Worm (Caenorhabditis elegans) whole organism, young adult: ENCODE measurements around the gene col-107.
"Not testable (repeated sequence)": the region's sequence is repeated elsewhere in the genome, so short reads cannot be mapped to it uniquely, and the experiment has no call there.

Experiments used
- B0019.2 ChIP-seq: fragments of 200-800 bp; sonication (Bioruptor generic); conservative IDR thresholded peaks from 2 replicates; pipeline ENCODE4 v1.3.6; 2022; ENCODE audit warnings: missing genetic modification reagents, missing genetic modification characterization, missing compliant biosample characterization
- C06A6.2 ChIP-seq: fragments of 200-800 bp; sonication (Bioruptor generic); conservative IDR thresholded peaks from 2 replicates; pipeline ENCODE4 v1.3.6; 2022; ENCODE audit warnings: missing genetic modification characterization, missing compliant biosample characterization
- C17E4.6 ChIP-seq: fragments of 200-800 bp; sonication (Bioruptor generic); IDR thresholded peaks from 2 replicates; pipeline ENCODE4 v1.3.6; 2022; ENCODE audit warnings: missing genetic modification reagents, missing genetic modification characterization, missing compliant biosample characterization
- D2030.7 ChIP-seq: fragments of 200-800 bp; sonication (Bioruptor generic); IDR thresholded peaks from 2 replicates; pipeline ENCODE4 v1.3.6; 2022; ENCODE audit warnings: missing genetic modification reagents, missing genetic modification characterization, missing compliant biosample characterization
- F10E7.11 ChIP-seq: sonication (generic microtip); optimal IDR thresholded peaks from 2 replicates; lab custom pipeline; 2017; ENCODE audit warnings: mild to moderate bottlenecking, missing genetic modification characterization, moderate library complexity, missing compliant biosample characterization
- F22D6.2 ChIP-seq: sonication (generic microtip); optimal IDR thresholded peaks from 2 replicates; lab custom pipeline; 2016; ENCODE audit warnings: mild to moderate bottlenecking, missing genetic modification characterization, missing compliant biosample characterization
- F39B2.1 ChIP-seq: fragments of 200-800 bp; sonication (Bioruptor generic); IDR thresholded peaks from 2 replicates; pipeline ENCODE4 v1.3.6; 2022; ENCODE audit warnings: missing genetic modification reagents, missing genetic modification characterization, missing compliant biosample characterization
- F52B5.7 ChIP-seq: sonication (generic microtip); optimal IDR thresholded peaks from 2 replicates; lab custom pipeline; 2016; ENCODE audit warnings: mild to moderate bottlenecking, missing genetic modification characterization, missing compliant biosample characterization
- Y53G8AR.9 ChIP-seq: fragments of 200-800 bp; sonication (Bioruptor generic); conservative IDR thresholded peaks from 2 replicates; pipeline ENCODE4 v1.3.6; 2022; ENCODE audit warnings: missing genetic modification reagents, missing genetic modification characterization, missing compliant biosample characterization
- Y56A3A.18 ChIP-seq: fragments of 200-800 bp; sonication (Bioruptor generic); IDR thresholded peaks from 2 replicates; pipeline ENCODE4 v1.3.6; 2022; ENCODE audit warnings: missing genetic modification reagents, missing genetic modification characterization, missing compliant biosample characterization
- Y79H2A.3 ChIP-seq: fragments of 200-800 bp; sonication (Bioruptor generic); conservative IDR thresholded peaks from 2 replicates; pipeline ENCODE4 v1.3.6; 2022; ENCODE audit warnings: missing genetic modification reagents, missing genetic modification characterization, missing compliant biosample characterization
- Y95B8A.8 ChIP-seq: fragments of 200-800 bp; sonication (Bioruptor generic); IDR thresholded peaks from 2 replicates; pipeline ENCODE4 v1.3.6; 2022; ENCODE audit warnings: missing genetic modification reagents, missing genetic modification characterization, missing compliant biosample characterization
- ZK185.1 ChIP-seq: sonication (generic microtip); optimal IDR thresholded peaks from 2 replicates; lab custom pipeline; 2016; ENCODE audit warnings: mild to moderate bottlenecking, missing genetic modification characterization, missing compliant biosample characterization; ENCODE audit not compliant: poor library complexity, severe bottlenecking
- athp-1 ChIP-seq: sonication (generic microtip); optimal IDR thresholded peaks from 2 replicates; lab custom pipeline; 2017; ENCODE audit warnings: mild to moderate bottlenecking, missing genetic modification characterization, missing compliant biosample characterization
- attf-3 ChIP-seq: fragments of 200-800 bp; sonication (Bioruptor generic); conservative IDR thresholded peaks from 2 replicates; pipeline ENCODE4 v1.3.6; 2022; ENCODE audit warnings: missing genetic modification reagents, missing genetic modification characterization, missing compliant biosample characterization
- attf-6 ChIP-seq: fragments of 200-800 bp; sonication (Bioruptor generic); IDR thresholded peaks from 2 replicates; pipeline ENCODE4 v1.3.6; 2022; ENCODE audit warnings: missing genetic modification reagents, missing genetic modification characterization, missing compliant biosample characterization
- ceh-27 ChIP-seq: fragments of 200-800 bp; sonication (Bioruptor generic); optimal IDR thresholded peaks from 2 replicates; lab custom pipeline; 2018; ENCODE audit warnings: mild to moderate bottlenecking, missing genetic modification characterization, moderate library complexity, missing compliant biosample characterization
- ceh-58 ChIP-seq: fragments of 200-800 bp; sonication (Bioruptor generic); IDR thresholded peaks from 2 replicates; pipeline ENCODE4 v1.3.6; 2022; ENCODE audit warnings: missing genetic modification characterization, missing compliant biosample characterization
- chd-7 ChIP-seq: sonication (generic microtip); optimal IDR thresholded peaks from 2 replicates; lab custom pipeline; 2016; ENCODE audit warnings: mild to moderate bottlenecking, missing genetic modification characterization, moderate library complexity, missing compliant biosample characterization
- egrh-3 ChIP-seq: fragments of 200-800 bp; sonication (Bioruptor generic); IDR thresholded peaks from 2 replicates; pipeline ENCODE4 v1.3.6; 2022; ENCODE audit warnings: missing genetic modification reagents, missing genetic modification characterization, missing compliant biosample characterization
- lag-1 ChIP-seq: fragments of 200-800 bp; sonication (Bioruptor generic); IDR thresholded peaks from 2 replicates; pipeline ENCODE4 v1.3.6; 2022; ENCODE audit warnings: missing genetic modification reagents, missing genetic modification characterization, missing compliant biosample characterization
- let-607 ChIP-seq, 2 experiments: fragments of 200-800 bp in 1 of 2; sonication (Bioruptor generic) in 1 of 2; sonication (generic microtip) in 1 of 2; optimal IDR thresholded peaks; 2 replicates each; lab custom pipeline; 2016 to 2018; ENCODE audit warnings: mild to moderate bottlenecking in 2 of 2, missing compliant biosample characterization in 2 of 2, missing genetic modification characterization in 2 of 2, moderate library complexity in 2 of 2, missing genotype in 1 of 2
- lin-26 ChIP-seq: fragments of 200-800 bp; sonication (Bioruptor generic); IDR thresholded peaks from 2 replicates; pipeline ENCODE4 v1.3.6; 2022; ENCODE audit warnings: missing genetic modification reagents, missing genetic modification characterization, missing compliant biosample characterization
- lin-35 ChIP-seq, 3 experiments: fragments of 150-350 bp in 2 of 3; sonication (generic microtip) in 1 of 3; optimal IDR thresholded peaks; 2 replicates each; lab custom pipeline; 2014 to 2018; ENCODE audit warnings: missing biosample characterization in 3 of 3, missing genetic modification characterization in 3 of 3, missing genetic modification reagents in 3 of 3
- madf-8 ChIP-seq: fragments of 200-800 bp; sonication (Bioruptor generic); conservative IDR thresholded peaks from 2 replicates; pipeline ENCODE4 v1.3.6; 2022; ENCODE audit warnings: missing genetic modification reagents, missing genetic modification characterization, missing compliant biosample characterization
- mcd-1 ChIP-seq: fragments of 200-800 bp; sonication (Bioruptor generic); IDR thresholded peaks from 2 replicates; pipeline ENCODE4 v1.3.6; 2022; ENCODE audit warnings: missing genetic modification reagents, missing genetic modification characterization, missing compliant biosample characterization
- nhr-179 ChIP-seq: sonication (generic microtip); optimal IDR thresholded peaks from 2 replicates; lab custom pipeline; 2016; ENCODE audit warnings: mild to moderate bottlenecking, missing genetic modification characterization, missing compliant biosample characterization
- nhr-27 ChIP-seq: fragments of 200-800 bp; sonication (Bioruptor generic); optimal IDR thresholded peaks from 2 replicates; lab custom pipeline; 2018; ENCODE audit warnings: mild to moderate bottlenecking, missing genetic modification characterization, moderate library complexity, missing compliant biosample characterization
- sea-2 ChIP-seq: fragments of 200-800 bp; sonication (Bioruptor generic); IDR thresholded peaks from 2 replicates; pipeline ENCODE4 v1.3.6; 2022; ENCODE audit warnings: missing genetic modification characterization, missing compliant biosample characterization
- snpc-1.3 ChIP-seq: sonication (generic microtip); optimal IDR thresholded peaks from 2 replicates; lab custom pipeline; 2017; ENCODE audit warnings: missing genetic modification characterization, mild to moderate bottlenecking, missing compliant biosample characterization, antibody characterized with exemption, moderate library complexity, missing genotype, missing genetic modification reagents; ENCODE audit not compliant: insufficient read depth
- snpc-4 ChIP-seq, 5 experiments: fragments of 150-350 bp in 1 of 5; sonication (generic microtip) in 4 of 5; optimal IDR thresholded peaks; 2 replicates each; lab custom pipeline; 2014 to 2018; ENCODE audit warnings: missing genetic modification characterization in 5 of 5, missing biosample characterization in 3 of 5, antibody characterized with exemption in 2 of 5, mild to moderate bottlenecking in 2 of 5, missing compliant biosample characterization in 2 of 5, missing genotype in 2 of 5, moderate library complexity in 2 of 5, missing genetic modification reagents in 1 of 5
- unc-130 ChIP-seq: sonication (generic microtip); optimal IDR thresholded peaks from 2 replicates; lab custom pipeline; 2016; ENCODE audit warnings: missing genetic modification reagents, missing genetic modification characterization, missing compliant biosample characterization
- zfh-2 ChIP-seq: fragments of 200-800 bp; sonication (Bioruptor generic); conservative IDR thresholded peaks from 2 replicates; pipeline ENCODE4 v1.3.6; 2022; ENCODE audit warnings: missing genetic modification reagents, missing genetic modification characterization, missing compliant biosample characterization
- ztf-26 ChIP-seq: sonication (generic microtip); optimal IDR thresholded peaks from 2 replicates; lab custom pipeline; 2017; ENCODE audit warnings: missing genetic modification characterization, missing compliant biosample characterization
- ztf-3 ChIP-seq: fragments of 200-800 bp; sonication (Bioruptor generic); optimal IDR thresholded peaks from 2 replicates; lab custom pipeline; 2018; ENCODE audit warnings: mild to moderate bottlenecking, missing genetic modification characterization, missing compliant biosample characterization

The col-107 gene

ce11 chrIV:1522358-1522757, 26.2 kb upstream of the col-107 start:
- TF ChIP-seq ztf-3 (GFP tag; lab: Kevin White, UChicago) (no peak), egrh-3 (no peak), F39B2.1 (GFP tag; lab: Robert Waterston, UW) (no peak), ceh-58 (GFP tag; lab: Robert Waterston, UW) (no peak), snpc-1.3 (tag; lab: Kevin White, UChicago) (no peak), lag-1 (no peak), ZK185.1 (tag; lab: Kevin White, UChicago) (no peak)

- TF ChIP-seq let-607 (tag; optimal IDR thresholded peaks at IDR 0.05; lab: Kevin White, UChicago) = no peak
- no peak for TF ChIP-seq athp-1 (tag; lab: Kevin White, UChicago)
- TF ChIP-seq, all 124 proteins: peak for 0
Measured at ce11 chrIV:1523418-1523817, 25.1 kb upstream of the col-107 start, which contains the start of gene K03H6.1. TSS of gene K03H6.1 (plus strand) at chrIV:1523718.

ce11 chrIV:1528682-1529081, 19.8 kb upstream of the col-107 start:
- not testable (repeated sequence) for TF ChIP-seq snpc-4 (GFP tag; optimal IDR thresholded peaks at IDR 0.05; lab: Kevin White, UChicago)
- peak in 2 of 4 experiments; percentile 64 to 84 for TF ChIP-seq snpc-4 (tag; optimal IDR thresholded peaks at IDR 0.05; lab: Kevin White, UChicago)

- no peak for TF ChIP-seq F52B5.7 (tag; lab: Kevin White, UChicago)
- TF ChIP-seq Y53G8AR.9 (GFP tag; lab: Robert Waterston, UW) = no peak
- TF ChIP-seq ceh-27 (GFP tag; lab: Kevin White, UChicago) = no peak
- no peak for TF ChIP-seq madf-8 (GFP tag; lab: Robert Waterston, UW)
- no peak for TF ChIP-seq F22D6.2
- no peak for TF ChIP-seq Y56A3A.18
Measured at ce11 chrIV:1536316-1536715, 12.2 kb upstream of the col-107 start, which contains the start of gene K03H6.5. TSS of gene K03H6.5 (minus strand) at chrIV:1536416.

- no peak for TF ChIP-seq Y79H2A.3 (GFP tag; lab: Robert Waterston, UW)
- TF ChIP-seq ceh-58 (GFP tag; lab: Robert Waterston, UW) = no peak
- no peak for TF ChIP-seq C06A6.2 (GFP tag; lab: Robert Waterston, UW)
- TF ChIP-seq lin-35 (GFP tag; optimal IDR thresholded peaks at IDR 0.05; lab: Kevin White, UChicago) = no peak
- TF ChIP-seq B0019.2 (GFP tag; lab: Robert Waterston, UW) = no peak
- no peak for TF ChIP-seq nhr-27 (tag; lab: Kevin White, UChicago)
- TF ChIP-seq ztf-26 (tag; lab: Kevin White, UChicago) = no peak
- TF ChIP-seq Y95B8A.8 (GFP tag; lab: Robert Waterston, UW) = no peak
- TF ChIP-seq F10E7.11 (tag; lab: Kevin White, UChicago) = no peak
- TF ChIP-seq nhr-179 (tag; lab: Kevin White, UChicago) = no peak
- TF ChIP-seq, all 124 proteins: peak for 0
Measured at ce11 chrIV:1547129-1547528, 1.4 kb upstream of the col-107 start.

- TF ChIP-seq attf-3 (no peak), unc-130 (no peak), egrh-3 (peak; percentile 99), C17E4.6 (no peak), mcd-1 (GFP tag; lab: Robert Waterston, UW) (peak; percentile 43; the same call in 1 of the 2 replicates), zfh-2 (peak; percentile 97), D2030.7 (no peak), Y56A3A.18 (0 out of 2 replicates have a peak, but pooled peaks have one; percentile 46), lin-26 (GFP tag; lab: Robert Waterston, UW) (0 out of 2 replicates have a peak, but pooled peaks have one; percentile 36), chd-7 (tag; lab: Kevin White, UChicago) (peak; percentile 6), attf-6 (GFP tag; lab: Robert Waterston, UW) (no peak), sea-2 (GFP tag; lab: Robert Waterston, UW) (no peak), ztf-3 (GFP tag; lab: Kevin White, UChicago) (no peak)
Measured at ce11 chrIV:1549095-1550093, 873 bp downstream of the col-107 start.
